In genomic region chrII:10168905-10169782, ce11 we compare ENCODE assay signal across 4 worm cellular contexts.
TF ChIP-seq lines count a peak whose summit lies in the region.

TSS of gene daf-19 (minus strand) at chrII:10169346.

TF ChIP-seq in whole organism, L2 larva, 48 proteins besides CTCF, POLR2A, EP300 and RAD21 (continued from another document):
- TF ChIP-seq lin-13 (GFP tag; optimal IDR thresholded peaks at IDR 0.05; lab: Kevin White, UChicago): peak; percentile 49
- TF ChIP-seq ama-1 (optimal IDR thresholded peaks at IDR 0.05; lab: Kevin White, UChicago): peak; percentile 30
- no peak for TF ChIP-seq elt-3 (tag; optimal IDR thresholded peaks at IDR 0.05; lab: Kevin White, UChicago)
- peak; percentile 27 to 65 for TF ChIP-seq lsy-2 (tag; optimal IDR thresholded peaks at IDR 0.05; lab: Kevin White, UChicago)
- no peak for TF ChIP-seq aly-2 (tag; optimal IDR thresholded peaks at IDR 0.05; lab: Kevin White, UChicago)
- peak; percentile 12 for TF ChIP-seq ztf-11 (tag; optimal IDR thresholded peaks at IDR 0.05; lab: Kevin White, UChicago)
- TF ChIP-seq egl-27 (tag; optimal IDR thresholded peaks at IDR 0.05; lab: Kevin White, UChicago): peak; percentile 48
- no peak for TF ChIP-seq ceh-82 (tag; optimal IDR thresholded peaks at IDR 0.05; lab: Kevin White, UChicago)
- peak in 1 of 2 experiments; percentile 36 for TF ChIP-seq mdl-1 (tag; optimal IDR thresholded peaks at IDR 0.05; lab: Kevin White, UChicago)
- TF ChIP-seq crh-2 (tag; optimal IDR thresholded peaks at IDR 0.05; lab: Kevin White, UChicago): peak; percentile 59
- TF ChIP-seq sma-3 (GFP tag; optimal IDR thresholded peaks at IDR 0.05; lab: Kevin White, UChicago): peak; percentile 13
- no peak for TF ChIP-seq unc-62 (GFP tag; optimal IDR thresholded peaks at IDR 0.05; lab: Kevin White, UChicago)
- no peak for TF ChIP-seq ceh-16 (tag; optimal IDR thresholded peaks at IDR 0.05; lab: Kevin White, UChicago)
- peak; percentile 55 for TF ChIP-seq nhr-21 (tag; optimal IDR thresholded peaks at IDR 0.05; lab: Kevin White, UChicago)
- TF ChIP-seq nhr-6 (tag; optimal IDR thresholded peaks at IDR 0.05; lab: Kevin White, UChicago): no peak
- TF ChIP-seq snpc-4 (tag; optimal IDR thresholded peaks at IDR 0.05; lab: Kevin White, UChicago): no peak
TF ChIP-seq in whole organism, L2 larva: peak in this region for 21.

TF ChIP-seq in whole organism, L4 larva, 104 proteins besides CTCF, POLR2A, EP300 and RAD21 (continued from another document and continues in another):
- TF ChIP-seq dve-1 (tag; optimal IDR thresholded peaks at IDR 0.05; lab: Kevin White, UChicago; ENCODE audit: insufficient read depth) (peak; percentile 32), mdl-1 (tag; optimal IDR thresholded peaks at IDR 0.05; lab: Kevin White, UChicago) (peak in 1 of 2 experiments; percentile 40), T26A8.4 (GFP tag; IDR thresholded peaks at IDR 0.05; lab: Robert Waterston, UW) (0 out of 2 replicates have a peak, but pooled peaks have one; percentile 56), madf-9 (GFP tag; conservative IDR thresholded peaks at IDR 0.05; lab: Robert Waterston, UW) (peak; percentile 22; the same call in 1 of the 2 replicates), F26F4.8 (GFP tag; conservative IDR thresholded peaks at IDR 0.05; lab: Robert Waterston, UW) (no peak), vab-7 (GFP tag; IDR thresholded peaks at IDR 0.05; lab: Robert Waterston, UW) (no peak), daf-8 (GFP tag; IDR thresholded peaks at IDR 0.05; lab: Robert Waterston, UW) (no peak), nhr-48 (tag; optimal IDR thresholded peaks at IDR 0.05; lab: Kevin White, UChicago) (no peak), gei-8 (GFP tag; optimal IDR thresholded peaks at IDR 0.05; lab: Kevin White, UChicago) (no peak), ctbp-1 (GFP tag; IDR thresholded peaks at IDR 0.05; lab: Robert Waterston, UW) (no peak), nhr-6 (tag; optimal IDR thresholded peaks at IDR 0.05; lab: Kevin White, UChicago) (peak; percentile 32), nhr-76 (tag; optimal IDR thresholded peaks at IDR 0.05; lab: Kevin White, UChicago) (no peak), sdz-12 (GFP tag; optimal IDR thresholded peaks at IDR 0.05; lab: Kevin White, UChicago) (peak; percentile 47), ZK337.2 (GFP tag; IDR thresholded peaks at IDR 0.05; lab: Robert Waterston, UW) (no peak), ceh-62 (tag; optimal IDR thresholded peaks at IDR 0.05; lab: Kevin White, UChicago) (no peak), unc-130 (GFP tag; optimal IDR thresholded peaks at IDR 0.05; lab: Kevin White, UChicago) (no peak), mes-2 (tag; optimal IDR thresholded peaks at IDR 0.05; lab: Kevin White, UChicago; ENCODE audit: poor library complexity, severe bottlenecking) (peak; percentile 65), pha-4 (GFP tag; IDR thresholded peaks at IDR 0.05; lab: Robert Waterston, UW) (0 out of 2 replicates have a peak, but pooled peaks have one; percentile 13), pha-4 (tag; optimal IDR thresholded peaks at IDR 0.05; lab: Kevin White, UChicago) (no peak), snpc-4 (tag; optimal IDR thresholded peaks at IDR 0.05; lab: Kevin White, UChicago) (no peak), nhr-25 (tag; optimal IDR thresholded peaks at IDR 0.05; lab: Kevin White, UChicago; ENCODE audit: borderline replicate concordance, insufficient read depth) (no peak), Y105C5A.15 (GFP tag; IDR thresholded peaks at IDR 0.05; lab: Robert Waterston, UW) (no peak), mxl-3 (GFP tag; optimal IDR thresholded peaks at IDR 0.05; lab: Kevin White, UChicago) (peak; percentile 40), ztf-11 (tag; optimal IDR thresholded peaks at IDR 0.05; lab: Kevin White, UChicago) (no peak), spr-3 (GFP tag; optimal IDR thresholded peaks at IDR 0.05; lab: Kevin White, UChicago) (no peak), lin-1 (GFP tag; IDR thresholded peaks at IDR 0.05; lab: Robert Waterston, UW) (no peak; the same call in 1 of the 2 replicates), ceh-44 (GFP tag; IDR thresholded peaks at IDR 0.05; lab: Robert Waterston, UW) (no peak), lsy-2 (tag; optimal IDR thresholded peaks at IDR 0.05; lab: Kevin White, UChicago) (peak; percentile 16 to 74), F37D6.2 (tag; optimal IDR thresholded peaks at IDR 0.05; lab: Kevin White, UChicago) (peak; percentile 50), mep-1 (tag; optimal IDR thresholded peaks at IDR 0.05; lab: Kevin White, UChicago) (peak; percentile 82), nhr-11 (tag; optimal IDR thresholded peaks at IDR 0.05; lab: Kevin White, UChicago) (peak; percentile 94), hif-1 (tag; optimal IDR thresholded peaks at IDR 0.05; lab: Kevin White, UChicago) (peak in 1 of 2 experiments; percentile 63), Y48G9A.11 (GFP tag; IDR thresholded peaks at IDR 0.05; lab: Robert Waterston, UW) (no peak), zfp-2 (tag; optimal IDR thresholded peaks at IDR 0.05; lab: Kevin White, UChicago) (no peak), lin-13 (GFP tag; optimal IDR thresholded peaks at IDR 0.05; lab: Kevin White, UChicago) (peak; percentile 14), aly-2 (tag; optimal IDR thresholded peaks at IDR 0.05; lab: Kevin White, UChicago) (no peak), rbr-2 (tag; optimal IDR thresholded peaks at IDR 0.05; lab: Kevin White, UChicago) (peak; percentile 81), ztf-7 (tag; optimal IDR thresholded peaks at IDR 0.05; lab: Kevin White, UChicago) (no peak)

TF ChIP-seq in whole organism, late embryonic, 69 proteins besides CTCF, POLR2A, EP300 and RAD21 (continued from another document and continues in another):
- TF ChIP-seq K02D7.2 (tag; optimal IDR thresholded peaks at IDR 0.05; lab: Kevin White, UChicago) (peak; percentile 32), K09A11.1 (tag; optimal IDR thresholded peaks at IDR 0.05; lab: Kevin White, UChicago; ENCODE audit: insufficient read depth) (peak; percentile 41), hlh-6 (tag; optimal IDR thresholded peaks at IDR 0.05; lab: Kevin White, UChicago) (peak; percentile 90), fkh-6 (tag; optimal IDR thresholded peaks at IDR 0.05; lab: Kevin White, UChicago) (peak; percentile 75), sox-2 (GFP tag; IDR thresholded peaks at IDR 0.05; lab: Robert Waterston, UW) (0 out of 2 replicates have a peak, but pooled peaks have one; percentile 24), syd-9 (tag; optimal IDR thresholded peaks at IDR 0.05; lab: Kevin White, UChicago) (peak; percentile 92), ahr-1 (tag; optimal IDR thresholded peaks at IDR 0.05; lab: Kevin White, UChicago) (no peak), hlh-13 (GFP tag; optimal IDR thresholded peaks at IDR 0.05; lab: Kevin White, UChicago) (peak; percentile 45), ztf-16 (tag; optimal IDR thresholded peaks at IDR 0.05; lab: Kevin White, UChicago) (peak; percentile 37), ref-2 (tag; optimal IDR thresholded peaks at IDR 0.05; lab: Kevin White, UChicago) (peak; percentile 79), ceh-14 (tag; optimal IDR thresholded peaks at IDR 0.05; lab: Kevin White, UChicago) (peak; percentile 87), Y22D7AL.16 (tag; optimal IDR thresholded peaks at IDR 0.05; lab: Kevin White, UChicago) (peak; percentile 46), elt-2 (tag; optimal IDR thresholded peaks at IDR 0.05; lab: Kevin White, UChicago) (peak; percentile 30), unc-55 (GFP tag; optimal IDR thresholded peaks at IDR 0.05; lab: Kevin White, UChicago) (no peak), ama-1 (optimal IDR thresholded peaks at IDR 0.05; lab: Kevin White, UChicago) (peak; percentile 81), ceh-19 (GFP tag; optimal IDR thresholded peaks at IDR 0.05; lab: Kevin White, UChicago) (peak; percentile 88), che-1 (tag; optimal IDR thresholded peaks at IDR 0.05; lab: Kevin White, UChicago) (peak; percentile 29), nhr-232 (tag; optimal IDR thresholded peaks at IDR 0.05; lab: Kevin White, UChicago) (no peak), ceh-22 (tag; optimal IDR thresholded peaks at IDR 0.05; lab: Kevin White, UChicago) (no peak), zip-5 (tag; optimal IDR thresholded peaks at IDR 0.05; lab: Kevin White, UChicago) (no peak), F13H6.1 (tag; optimal IDR thresholded peaks at IDR 0.05; lab: Kevin White, UChicago) (peak; percentile 57), pha-4 (tag; optimal IDR thresholded peaks at IDR 0.05; lab: Kevin White, UChicago) (no peak), dmd-4 (tag; optimal IDR thresholded peaks at IDR 0.05; lab: Kevin White, UChicago; ENCODE audit: borderline replicate concordance) (peak; percentile 52), ceh-9 (tag; optimal IDR thresholded peaks at IDR 0.05; lab: Kevin White, UChicago) (no peak), sdc-2 (tag; optimal IDR thresholded peaks at IDR 0.05; lab: Kevin White, UChicago) (peak; percentile 76), ttx-3 (tag; optimal IDR thresholded peaks at IDR 0.05; lab: Kevin White, UChicago) (no peak), eyg-1 (tag; optimal IDR thresholded peaks at IDR 0.05; lab: Kevin White, UChicago) (peak; percentile 42), lin-11 (tag; optimal IDR thresholded peaks at IDR 0.05; lab: Kevin White, UChicago) (no peak), pha-2 (tag; optimal IDR thresholded peaks at IDR 0.05; lab: Kevin White, UChicago) (peak; percentile 68), fax-1 (tag; optimal IDR thresholded peaks at IDR 0.05; lab: Kevin White, UChicago) (peak; percentile 21), pqm-1 (tag; optimal IDR thresholded peaks at IDR 0.05; lab: Kevin White, UChicago) (no peak), hlh-15 (tag; optimal IDR thresholded peaks at IDR 0.05; lab: Kevin White, UChicago) (no peak), tbx-2 (tag; optimal IDR thresholded peaks at IDR 0.05; lab: Kevin White, UChicago) (peak; percentile 91), ceh-48 (tag; optimal IDR thresholded peaks at IDR 0.05; lab: Kevin White, UChicago) (peak; percentile 74), dve-1 (tag; optimal IDR thresholded peaks at IDR 0.05; lab: Kevin White, UChicago) (peak; percentile 55), ceh-45 (GFP tag; IDR thresholded peaks at IDR 0.05; lab: Robert Waterston, UW) (peak; percentile 48; the same call in 1 of the 2 replicates), odd-2 (tag; optimal IDR thresholded peaks at IDR 0.05; lab: Kevin White, UChicago) (no peak), pat-9 (tag; optimal IDR thresholded peaks at IDR 0.05; lab: Kevin White, UChicago) (no peak), ceh-34 (tag; optimal IDR thresholded peaks at IDR 0.05; lab: Kevin White, UChicago) (peak; percentile 61), lim-6 (tag; optimal IDR thresholded peaks at IDR 0.05; lab: Kevin White, UChicago) (no peak), ets-4 (tag; optimal IDR thresholded peaks at IDR 0.05; lab: Kevin White, UChicago) (peak; percentile 54), madf-2 (tag; optimal IDR thresholded peaks at IDR 0.05; lab: Kevin White, UChicago) (peak; percentile 62)

TF ChIP-seq in whole organism, mixed stage, embryonic, 35 proteins besides CTCF, POLR2A, EP300 and RAD21 (continued from another document):
- no peak for TF ChIP-seq blmp-1 (tag; optimal IDR thresholded peaks at IDR 0.05; lab: Kevin White, UChicago)
- peak; percentile 36 for TF ChIP-seq pha-4 (tag; optimal IDR thresholded peaks at IDR 0.05; lab: Kevin White, UChicago)
- TF ChIP-seq lsy-2 (tag; optimal IDR thresholded peaks at IDR 0.05; lab: Kevin White, UChicago): peak; percentile 74
- TF ChIP-seq elt-1 (tag; optimal IDR thresholded peaks at IDR 0.05; lab: Kevin White, UChicago; ENCODE audit: borderline replicate concordance, insufficient read depth): peak; percentile 20
- TF ChIP-seq nhr-76 (tag; optimal IDR thresholded peaks at IDR 0.05; lab: Kevin White, UChicago): no peak
TF ChIP-seq in whole organism, mixed stage, embryonic: peak in this region for 23.
